Fruit fly (Drosophila melanogaster) whole organism, adult: ENCODE results near the gene SelG.

Source experiments
- CG11617 ChIP-seq: fragments of 200-800 bp; sonication (Bioruptor generic); optimal IDR thresholded peaks from 2 replicates; lab custom pipeline; 2017; ENCODE audit warnings: mild to moderate bottlenecking, missing biosample characterization, missing genetic modification reagents, missing genetic modification characterization
- CG12768 ChIP-seq: fragments of 200-800 bp; sonication (Bioruptor generic); optimal IDR thresholded peaks from 2 replicates; lab custom pipeline; 2017; ENCODE audit warnings: missing biosample characterization, missing genetic modification characterization, mild to moderate bottlenecking, moderate library complexity, missing genetic modification reagents
- CG14711 ChIP-seq: fragments of 200-800 bp; sonication (Bioruptor generic); optimal IDR thresholded peaks from 2 replicates; lab custom pipeline; 2018; ENCODE audit warnings: missing biosample characterization, mild to moderate bottlenecking, missing genetic modification characterization, moderate library complexity
- CG1620 ChIP-seq: fragments of 200-800 bp; sonication (Bioruptor generic); optimal IDR thresholded peaks from 2 replicates; lab custom pipeline; 2016; ENCODE audit warnings: missing biosample characterization, missing genetic modification characterization
- CG33017 ChIP-seq: fragments of 200-800 bp; sonication (Bioruptor generic); optimal IDR thresholded peaks from 2 replicates; lab custom pipeline; 2018; ENCODE audit warnings: missing biosample characterization, mild to moderate bottlenecking, missing genetic modification characterization, moderate library complexity
- CG5204 ChIP-seq: fragments of 200-800 bp; sonication (Bioruptor generic); optimal IDR thresholded peaks from 2 replicates; lab custom pipeline; 2016; ENCODE audit warnings: missing biosample characterization, missing genetic modification characterization
- CG7045 ChIP-seq: fragments of 200-800 bp; sonication (Bioruptor generic); optimal IDR thresholded peaks from 2 replicates; lab custom pipeline; 2017; ENCODE audit warnings: missing biosample characterization, mild to moderate bottlenecking, missing genetic modification characterization
- CG7101 ChIP-seq: fragments of 200-800 bp; sonication (Bioruptor generic); optimal IDR thresholded peaks from 2 replicates; lab custom pipeline; 2018; ENCODE audit warnings: missing biosample characterization, mild to moderate bottlenecking, missing genetic modification characterization, moderate library complexity
- Clk ChIP-seq: fragments of 200-800 bp; sonication (Bioruptor generic); optimal IDR thresholded peaks from 2 replicates; lab custom pipeline; 2017; ENCODE audit warnings: missing biosample characterization, missing genetic modification characterization
- Crg-1 ChIP-seq: fragments of 200-800 bp; sonication (Bioruptor generic); optimal IDR thresholded peaks from 2 replicates; lab custom pipeline; 2016; ENCODE audit warnings: missing biosample characterization, missing genetic modification characterization
- Hr96 ChIP-seq: fragments of 200-800 bp; sonication (Bioruptor generic); optimal IDR thresholded peaks from 2 replicates; lab custom pipeline; 2016; ENCODE audit warnings: missing biosample characterization, missing genetic modification characterization
- Mnt ChIP-seq: fragments of 200-800 bp; sonication (Bioruptor generic); optimal IDR thresholded peaks from 2 replicates; lab custom pipeline; 2016; ENCODE audit warnings: missing biosample characterization, mild to moderate bottlenecking, missing genetic modification characterization
- bab1 ChIP-seq: fragments of 200-800 bp; sonication (Bioruptor generic); optimal IDR thresholded peaks from 3 replicates; lab custom pipeline; 2019; ENCODE audit warnings: missing biosample characterization, mild to moderate bottlenecking, missing genetic modification characterization, moderate library complexity
- cic ChIP-seq: fragments of 200-800 bp; sonication (Bioruptor generic); optimal IDR thresholded peaks from 2 replicates; lab custom pipeline; 2017; ENCODE audit warnings: missing biosample characterization, mild to moderate bottlenecking, missing genetic modification characterization, moderate library complexity
- cnc ChIP-seq, 2 experiments: fragments of >200 bp; optimal IDR thresholded peaks; 2 replicates each; lab custom pipeline; 2017
- kay ChIP-seq: fragments of 200-800 bp; sonication (Bioruptor generic); peaks from one replicate; lab custom pipeline; 2016; ENCODE audit warnings: missing biosample characterization, missing genetic modification characterization, borderline replicate concordance
- ovo ChIP-seq: fragments of 200-800 bp; sonication (Bioruptor generic); optimal IDR thresholded peaks from 2 replicates; lab custom pipeline; 2016; ENCODE audit warnings: missing biosample characterization, missing genetic modification characterization
- pad ChIP-seq: fragments of 200-800 bp; sonication (Bioruptor generic); optimal IDR thresholded peaks from 3 replicates; lab custom pipeline; 2017; ENCODE audit warnings: missing biosample characterization, missing genetic modification characterization, mild to moderate bottlenecking, moderate library complexity, missing genetic modification reagents
- tj ChIP-seq: fragments of 200-800 bp; sonication (Bioruptor generic); optimal IDR thresholded peaks from 3 replicates; lab custom pipeline; 2017; ENCODE audit warnings: missing biosample characterization, mild to moderate bottlenecking, missing genetic modification characterization, moderate library complexity
- toe ChIP-seq: fragments of 200-800 bp; sonication (Bioruptor generic); optimal IDR thresholded peaks from 2 replicates; lab custom pipeline; 2016; ENCODE audit warnings: missing biosample characterization, missing genetic modification characterization

The SelG gene

DNA sequence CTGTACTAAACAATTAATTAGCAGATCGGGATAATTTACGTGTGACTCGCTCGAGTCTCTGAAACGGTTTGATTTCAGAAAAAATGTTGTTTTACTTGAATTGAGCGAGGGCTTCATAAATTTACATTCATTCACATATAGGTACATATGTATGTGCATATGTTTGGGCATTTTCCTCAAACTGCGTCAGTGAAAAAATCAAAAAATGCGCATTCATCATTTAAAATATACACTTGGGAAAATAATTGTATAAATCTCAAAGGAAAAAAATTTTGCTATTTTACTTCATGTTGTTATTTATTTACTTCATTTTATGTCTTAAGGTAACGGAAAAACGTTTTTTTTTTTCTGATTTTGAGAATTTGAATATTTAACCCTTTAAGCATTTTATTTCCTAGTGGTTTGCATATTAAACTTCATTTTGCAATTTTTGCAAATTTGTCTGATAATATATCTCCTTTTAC is 19.8 kb downstream of the SelG start, which contains the start of gene CG43156:
Gene CG43156, minus strand, starts transcription at position 51 of the 464 bp plus-strand sequence.
- TF ChIP-seq tj (GFP tag; lab: Kevin White, UChicago) (peak; percentile 99), CG12768 (no peak)

- TF ChIP-seq kay (GFP tag; lab: Kevin White, UChicago) (no peak), cnc (optimal IDR thresholded peaks at IDR 0.05; lab: Kevin White, UChicago) (no peak), CG1620 (no peak), CG12768 (no peak), toe (GFP tag; lab: Kevin White, UChicago) (no peak), pad (GFP tag; lab: Kevin White, UChicago) (no peak), Crg-1 (no peak), bab1 (GFP tag; lab: Kevin White, UChicago) (no peak), Mnt (GFP tag; lab: Kevin White, UChicago) (no peak), Hr96 (GFP tag; lab: Kevin White, UChicago) (no peak), CG11617 (no peak), Clk (GFP tag; lab: Kevin White, UChicago) (no peak), tj (GFP tag; lab: Kevin White, UChicago) (no peak), cic (GFP tag; lab: Kevin White, UChicago) (no peak), CG7101 (no peak), CG5204 (no peak), ovo (GFP tag; lab: Kevin White, UChicago) (no peak)
Measured at dm6 chrX:11913581-11913980, 26.5 kb downstream of the SelG start.

- peak; percentile 35 for TF ChIP-seq bab1 (GFP tag; lab: Kevin White, UChicago)
- TF ChIP-seq CG1620: no peak
- TF ChIP-seq tj (GFP tag; lab: Kevin White, UChicago): peak; percentile 45
- TF ChIP-seq pad (GFP tag; lab: Kevin White, UChicago): peak; percentile 33
- peak; percentile 42 for TF ChIP-seq CG14711
- TF ChIP-seq CG33017 (tag; lab: Kevin White, UChicago): peak; percentile 11
- no peak for TF ChIP-seq CG7045 (GFP tag; lab: Kevin White, UChicago)
- no peak for TF ChIP-seq toe (GFP tag; lab: Kevin White, UChicago)
- peak; percentile 59 for TF ChIP-seq CG7101
- peak; percentile 23 for TF ChIP-seq CG11617
- no peak for TF ChIP-seq Clk (GFP tag; lab: Kevin White, UChicago)
Measured at dm6 chrX:11915154-11915593, 28.1 kb downstream of the SelG start.

dm6 chrX:11917056-11917633 is 30.1 kb downstream of the SelG start, which contains the start of gene pot:
TSS of gene pot (minus strand) at chrX:11917260.
- peak; percentile 58 for TF ChIP-seq tj (GFP tag; lab: Kevin White, UChicago)
- TF ChIP-seq cic (GFP tag; lab: Kevin White, UChicago): no peak
- no peak for TF ChIP-seq pad (GFP tag; lab: Kevin White, UChicago)
- TF ChIP-seq CG7045 (GFP tag; lab: Kevin White, UChicago): no peak
- TF ChIP-seq toe (GFP tag; lab: Kevin White, UChicago): no peak
- TF ChIP-seq CG14711: no peak
- no peak for TF ChIP-seq bab1 (GFP tag; lab: Kevin White, UChicago)

DNA sequence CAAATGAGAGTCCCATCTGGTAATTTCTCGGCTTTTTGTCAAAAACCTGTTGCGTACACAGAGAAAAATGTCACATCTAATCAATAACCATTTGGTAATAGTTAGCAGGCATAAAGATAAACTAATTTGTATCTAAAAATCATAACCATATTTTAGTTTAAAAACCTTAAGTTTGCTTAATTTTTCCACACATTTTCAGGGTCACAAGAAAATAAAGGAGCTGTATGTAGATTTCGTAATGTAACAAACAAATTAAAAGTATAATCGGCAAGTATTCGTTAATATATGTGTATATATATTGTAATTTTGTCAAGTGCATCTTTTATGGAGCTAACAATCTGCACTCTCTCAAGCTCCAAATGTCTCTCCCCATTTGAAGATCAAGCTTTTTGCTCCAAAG is 33.9 kb downstream of the SelG start:
- TF ChIP-seq CG1620 (no peak), toe (GFP tag; lab: Kevin White, UChicago) (peak; percentile 12), Hr96 (GFP tag; lab: Kevin White, UChicago) (no peak), CG7045 (GFP tag; lab: Kevin White, UChicago) (peak; percentile 16), bab1 (GFP tag; lab: Kevin White, UChicago) (no peak), ovo (GFP tag; lab: Kevin White, UChicago) (no peak), cic (GFP tag; lab: Kevin White, UChicago) (no peak), tj (GFP tag; lab: Kevin White, UChicago) (no peak), CG11617 (peak; percentile 15), CG14711 (peak; percentile 9), pad (GFP tag; lab: Kevin White, UChicago) (no peak), Clk (GFP tag; lab: Kevin White, UChicago) (no peak), CG12768 (no peak), CG33017 (tag; lab: Kevin White, UChicago) (peak; percentile 32), cnc (optimal IDR thresholded peaks at IDR 0.05; lab: Kevin White, UChicago) (no peak), Mnt (GFP tag; lab: Kevin White, UChicago) (no peak), CG5204 (peak; percentile 19), Crg-1 (no peak), CG7101 (peak; percentile 31), kay (GFP tag; lab: Kevin White, UChicago) (no peak)

DNA sequence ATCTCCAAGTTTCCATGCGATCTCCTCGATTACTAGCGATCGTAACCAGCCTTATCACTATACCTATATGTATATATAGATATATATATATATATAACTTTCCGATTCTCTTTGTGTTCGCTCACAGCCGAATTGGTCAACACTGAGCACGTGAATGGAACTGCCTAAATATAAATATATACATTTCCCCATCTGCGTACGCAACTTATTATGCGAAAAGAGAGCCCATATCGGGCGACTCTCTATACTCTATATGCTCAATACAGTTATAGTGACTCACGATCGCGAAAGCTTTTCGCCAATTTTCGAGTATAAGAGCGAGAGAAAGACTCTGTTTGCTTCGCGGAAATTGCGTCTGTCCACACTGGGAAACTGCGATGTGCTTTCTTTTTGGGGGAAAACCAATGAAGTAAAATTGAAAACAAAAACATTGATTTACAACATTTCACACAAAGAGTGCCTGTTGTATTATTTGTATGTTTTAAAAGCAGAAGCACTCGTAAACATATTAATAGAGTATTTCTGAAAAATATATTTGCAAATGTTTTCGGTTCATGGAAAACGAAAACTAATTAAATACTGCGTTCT is 35.7 kb downstream of the SelG start:
- TF ChIP-seq CG14711 (no peak), tj (GFP tag; lab: Kevin White, UChicago) (no peak), pad (GFP tag; lab: Kevin White, UChicago) (peak; percentile 89), Hr96 (GFP tag; lab: Kevin White, UChicago) (no peak), toe (GFP tag; lab: Kevin White, UChicago) (no peak), cic (GFP tag; lab: Kevin White, UChicago) (no peak), cnc (optimal IDR thresholded peaks at IDR 0.05; lab: Kevin White, UChicago) (no peak), CG7101 (no peak), CG5204 (no peak), CG7045 (GFP tag; lab: Kevin White, UChicago) (no peak), Clk (GFP tag; lab: Kevin White, UChicago) (no peak), kay (GFP tag; lab: Kevin White, UChicago) (peak; percentile 39), Mnt (GFP tag; lab: Kevin White, UChicago) (peak; percentile 25), CG33017 (tag; lab: Kevin White, UChicago) (no peak), CG12768 (no peak), ovo (GFP tag; lab: Kevin White, UChicago) (peak; percentile 4), CG11617 (no peak), CG1620 (no peak), Crg-1 (no peak), bab1 (GFP tag; lab: Kevin White, UChicago) (peak; percentile 40)
